Worm (Caenorhabditis elegans) whole organism, early embryonic: ENCODE results near the gene F26C11.4.

Experiments
- B0310.2 ChIP-seq: sonication (generic microtip); optimal IDR thresholded peaks from 2 replicates; lab custom pipeline; 2016; ENCODE audit warnings: mild to moderate bottlenecking, missing genetic modification characterization, missing compliant biosample characterization
- F13C5.2 ChIP-seq: sonication (generic microtip); optimal IDR thresholded peaks from 2 replicates; lab custom pipeline; 2017; ENCODE audit warnings: mild to moderate bottlenecking, missing genetic modification characterization, inconsistent platforms, missing compliant biosample characterization
- aly-1 ChIP-seq: sonication (generic microtip); optimal IDR thresholded peaks from 2 replicates; lab custom pipeline; 2016; ENCODE audit warnings: missing genetic modification characterization, missing compliant biosample characterization
- ama-1 ChIP-seq: fragments of 150-350 bp; optimal IDR thresholded peaks from 2 replicates; lab custom pipeline; 2014
- ceh-13 ChIP-seq: fragments of 200-800 bp; sonication (Bioruptor generic); optimal IDR thresholded peaks from 2 replicates; lab custom pipeline; 2018; ENCODE audit warnings: mild to moderate bottlenecking, missing genetic modification characterization, missing compliant biosample characterization
- ceh-36 ChIP-seq: sonication (generic microtip); optimal IDR thresholded peaks from 2 replicates; lab custom pipeline; 2016; ENCODE audit warnings: missing genetic modification characterization, inconsistent platforms, missing compliant biosample characterization
- ets-7 ChIP-seq: sonication (generic microtip); optimal IDR thresholded peaks from 2 replicates; lab custom pipeline; 2016; ENCODE audit warnings: missing genotype, missing genetic modification characterization, missing compliant biosample characterization
- flt-1 ChIP-seq: fragments of 200-800 bp; sonication (Bioruptor generic); IDR thresholded peaks from 2 replicates; pipeline ENCODE4 v1.3.6; 2022; ENCODE audit warnings: missing genetic modification characterization, missing compliant biosample characterization
- hmbx-1 ChIP-seq: sonication (generic microtip); optimal IDR thresholded peaks from 2 replicates; lab custom pipeline; 2016; ENCODE audit warnings: mild to moderate bottlenecking, missing genetic modification characterization, missing compliant biosample characterization
- hmg-4 ChIP-seq: fragments of 200-800 bp; sonication (Bioruptor generic); optimal IDR thresholded peaks from 2 replicates; lab custom pipeline; 2018; ENCODE audit warnings: mild to moderate bottlenecking, missing genetic modification characterization, missing compliant biosample characterization
- hnd-1 ChIP-seq: sonication (generic microtip); optimal IDR thresholded peaks from 2 replicates; lab custom pipeline; 2016; ENCODE audit warnings: missing genetic modification characterization, missing compliant biosample characterization
- pes-1 ChIP-seq: fragments of 200-800 bp; sonication (Bioruptor generic); IDR thresholded peaks from 2 replicates; pipeline ENCODE4 v1.3.6; 2022; ENCODE audit warnings: missing genetic modification reagents, missing genetic modification characterization, missing compliant biosample characterization
- scrt-1 ChIP-seq: fragments of 200-800 bp; sonication (Bioruptor generic); IDR thresholded peaks from 2 replicates; pipeline ENCODE4 v1.3.6; 2022; ENCODE audit warnings: missing genetic modification characterization, missing compliant biosample characterization
- sea-1 ChIP-seq: fragments of 200-800 bp; sonication (Bioruptor generic); conservative IDR thresholded peaks from 2 replicates; pipeline ENCODE4 v1.3.6; 2022; ENCODE audit warnings: missing genetic modification characterization, missing compliant biosample characterization
- tbx-11 ChIP-seq: fragments of 200-800 bp; sonication (Bioruptor generic); IDR thresholded peaks from 2 replicates; pipeline ENCODE4 v1.3.6; 2022; ENCODE audit warnings: missing genetic modification characterization, missing compliant biosample characterization
- tbx-37 ChIP-seq: fragments of 200-800 bp; sonication (Bioruptor generic); conservative IDR thresholded peaks from 2 replicates; pipeline ENCODE4 v1.3.6; 2022; ENCODE audit warnings: missing genetic modification reagents, missing genetic modification characterization, missing compliant biosample characterization
- tra-4 ChIP-seq: sonication (generic microtip); optimal IDR thresholded peaks from 2 replicates; lab custom pipeline; 2017; ENCODE audit warnings: missing genetic modification characterization, missing compliant biosample characterization

The F26C11.4 gene

ce11 chrII:9894435-9894834, 21.6 kb downstream of the F26C11.4 start, which contains the start of gene F26C11.1:
F26C11.1 (plus strand) TSS chrII:9894735.
- TF ChIP-seq hmbx-1 (tag; lab: Kevin White, UChicago) (no peak), F13C5.2 (tag; lab: Kevin White, UChicago) (no peak), hmg-4 (GFP tag; lab: Kevin White, UChicago) (no peak), tbx-37 (GFP tag; lab: Robert Waterston, UW) (no peak), ceh-13 (GFP tag; lab: Kevin White, UChicago) (no peak), ceh-36 (no peak), hnd-1 (tag; lab: Kevin White, UChicago) (no peak), ets-7 (tag; lab: Kevin White, UChicago) (no peak), tbx-11 (GFP tag; lab: Robert Waterston, UW) (no peak), flt-1 (GFP tag; lab: Robert Waterston, UW) (no peak), aly-1 (tag; lab: Kevin White, UChicago) (no peak), B0310.2 (tag; lab: Kevin White, UChicago) (no peak)

ce11 chrII:9892409-9892808, 23.7 kb downstream of the F26C11.4 start, which contains the start of gene C08H9.16:
C08H9.16 (plus strand) TSS chrII:9892778.
- TF ChIP-seq pes-1 (GFP tag; lab: Robert Waterston, UW) (no peak), B0310.2 (tag; lab: Kevin White, UChicago) (no peak)

ce11 chrII:9891823-9892222, 24.3 kb downstream of the F26C11.4 start:
- no peak for TF ChIP-seq hmbx-1 (tag; lab: Kevin White, UChicago)
- TF ChIP-seq F13C5.2 (tag; lab: Kevin White, UChicago) = no peak
- no peak for TF ChIP-seq hmg-4 (GFP tag; lab: Kevin White, UChicago)
- no peak for TF ChIP-seq ets-7 (tag; lab: Kevin White, UChicago)
- TF ChIP-seq aly-1 (tag; lab: Kevin White, UChicago) = no peak
- TF ChIP-seq sea-1 (GFP tag; lab: Robert Waterston, UW) = no peak
- TF ChIP-seq ceh-36 = no peak
- no peak for TF ChIP-seq pes-1 (GFP tag; lab: Robert Waterston, UW)
- TF ChIP-seq B0310.2 (tag; lab: Kevin White, UChicago) = no peak
- TF ChIP-seq flt-1 (GFP tag; lab: Robert Waterston, UW) = no peak
- TF ChIP-seq scrt-1 = no peak
- TF ChIP-seq ceh-13 (GFP tag; lab: Kevin White, UChicago) = no peak
- no peak for TF ChIP-seq tbx-37 (GFP tag; lab: Robert Waterston, UW)
- no peak for TF ChIP-seq tra-4
- TF ChIP-seq tbx-11 (GFP tag; lab: Robert Waterston, UW) = no peak
- no peak for TF ChIP-seq hnd-1 (tag; lab: Kevin White, UChicago)
- TF ChIP-seq ama-1 (lab: Kevin White, UChicago) = no peak

ce11 chrII:9891031-9891689, 24.9 kb downstream of the F26C11.4 start, which contains the start of gene vgln-1:
vgln-1 (minus strand) TSS chrII:9891081.
- no peak for TF ChIP-seq B0310.2 (tag; lab: Kevin White, UChicago)
- TF ChIP-seq hmg-4 (GFP tag; lab: Kevin White, UChicago) = no peak
- no peak; the same call in 1 of the 2 replicates for TF ChIP-seq pes-1 (GFP tag; lab: Robert Waterston, UW)
- no peak for TF ChIP-seq ets-7 (tag; lab: Kevin White, UChicago)
- no peak for TF ChIP-seq sea-1 (GFP tag; lab: Robert Waterston, UW)
- TF ChIP-seq tbx-37 (GFP tag; lab: Robert Waterston, UW) = no peak
- no peak for TF ChIP-seq tra-4
- no peak for TF ChIP-seq scrt-1
- TF ChIP-seq ceh-13 (GFP tag; lab: Kevin White, UChicago) = no peak
- no peak for TF ChIP-seq hnd-1 (tag; lab: Kevin White, UChicago)
- no peak for TF ChIP-seq tbx-11 (GFP tag; lab: Robert Waterston, UW)
- no peak for TF ChIP-seq aly-1 (tag; lab: Kevin White, UChicago)
- TF ChIP-seq hmbx-1 (tag; lab: Kevin White, UChicago) = no peak
- no peak for TF ChIP-seq flt-1 (GFP tag; lab: Robert Waterston, UW)
- no peak for TF ChIP-seq F13C5.2 (tag; lab: Kevin White, UChicago)
- no peak for TF ChIP-seq ama-1 (lab: Kevin White, UChicago)
- TF ChIP-seq ceh-36 = no peak

ce11 chrII:9888549-9888948, 27.5 kb downstream of the F26C11.4 start:
- no peak for TF ChIP-seq flt-1 (GFP tag; lab: Robert Waterston, UW)
- TF ChIP-seq hmbx-1 (tag; lab: Kevin White, UChicago) = no peak
- TF ChIP-seq scrt-1 = no peak
- TF ChIP-seq pes-1 (GFP tag; lab: Robert Waterston, UW) = no peak
- TF ChIP-seq hnd-1 (tag; lab: Kevin White, UChicago) = no peak
- TF ChIP-seq tra-4 = no peak

ce11 chrII:9886216-9886615, 29.9 kb downstream of the F26C11.4 start, which contains the start of gene algn-8:
algn-8 (minus strand) TSS chrII:9886442.
- TF ChIP-seq B0310.2 (tag; lab: Kevin White, UChicago) = no peak
- no peak for TF ChIP-seq aly-1 (tag; lab: Kevin White, UChicago)
- TF ChIP-seq ceh-36 = no peak
- no peak for TF ChIP-seq flt-1 (GFP tag; lab: Robert Waterston, UW)
- no peak for TF ChIP-seq sea-1 (GFP tag; lab: Robert Waterston, UW)
- TF ChIP-seq hmg-4 (GFP tag; lab: Kevin White, UChicago) = no peak
- no peak for TF ChIP-seq ceh-13 (GFP tag; lab: Kevin White, UChicago)
- TF ChIP-seq tbx-37 (GFP tag; lab: Robert Waterston, UW) = no peak
- no peak for TF ChIP-seq tbx-11 (GFP tag; lab: Robert Waterston, UW)
- TF ChIP-seq hnd-1 (tag; lab: Kevin White, UChicago) = no peak
- TF ChIP-seq ets-7 (tag; lab: Kevin White, UChicago) = no peak
- TF ChIP-seq hmbx-1 (tag; lab: Kevin White, UChicago) = no peak
- TF ChIP-seq F13C5.2 (tag; lab: Kevin White, UChicago) = no peak
- no peak for TF ChIP-seq scrt-1
- no peak for TF ChIP-seq ama-1 (lab: Kevin White, UChicago)
- TF ChIP-seq pes-1 (GFP tag; lab: Robert Waterston, UW) = no peak
- TF ChIP-seq tra-4 = no peak
